Worm (Caenorhabditis elegans) whole organism, L4/young adult: Measurements from ENCODE around the gene str-236.

Source experiments
- W03F9.2 ChIP-seq: fragments of 150-350 bp; optimal IDR thresholded peaks from 2 replicates; lab custom pipeline; 2014; ENCODE audit warnings: missing biosample characterization, missing genetic modification characterization
- dao-5 ChIP-seq: sonication (generic microtip); optimal IDR thresholded peaks from 2 replicates; lab custom pipeline; 2016; ENCODE audit warnings: missing genotype, missing genetic modification characterization, moderate library complexity, missing compliant biosample characterization
- him-1 ChIP-seq: sonication (generic microtip); optimal IDR thresholded peaks from 2 replicates; lab custom pipeline; 2016; ENCODE audit warnings: missing genotype, missing genetic modification reagents, missing genetic modification characterization, missing compliant biosample characterization

DNA sequence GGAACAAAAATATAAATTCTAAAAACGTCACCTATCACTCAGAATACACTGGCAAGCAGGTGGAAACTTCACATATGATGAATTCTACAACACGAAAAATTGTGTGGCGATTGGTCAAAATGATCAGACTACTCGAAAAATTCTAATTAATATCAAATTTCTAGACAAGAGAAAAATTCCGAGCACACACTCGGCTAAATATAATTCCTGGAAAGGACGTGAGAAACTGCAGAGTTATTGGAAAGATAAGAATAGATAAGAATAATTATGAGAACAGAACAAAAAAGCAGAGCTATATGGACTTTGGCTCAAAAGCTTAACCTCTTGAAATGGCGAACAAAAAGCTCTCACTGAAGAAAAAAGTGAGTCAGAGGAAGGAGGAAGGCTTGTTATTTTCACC is 40.6 kb downstream of the str-236 start:
- TF ChIP-seq W03F9.2 (no peak), dao-5 (no peak), him-1 (no peak)
